Worm (Caenorhabditis elegans): Measurements from ENCODE around the gene T07D1.3.

Gene T07D1.3

ce11 chrX:2475873-2476272, 32.7 kb upstream of the T07D1.3 start, which contains the start of gene R04B3.3 (continued):
- TF ChIP-seq zag-1 (tag; optimal IDR thresholded peaks at IDR 0.05), result no peak

- TF ChIP-seq unc-62 (GFP tag; optimal IDR thresholded peaks at IDR 0.05 in 1 of 2) (peak in 1 of 2 experiments; percentile 6), unc-62 (tag; optimal IDR thresholded peaks at IDR 0.05) (no peak), nhr-41 (GFP tag; IDR thresholded peaks at IDR 0.05) (no peak)
Measured at ce11 chrX:2473618-2474017, 30.4 kb upstream of the T07D1.3 start, which contains the start of gene R04B3.2. R04B3.2 (minus strand) TSS chrX:2473718.

ce11 chrX:2471303-2471702, 28.1 kb upstream of the T07D1.3 start, which contains the start of gene R04B3.1:
R04B3.1 (minus strand) TSS chrX:2471403.
- no peak for TF ChIP-seq unc-39 (tag; optimal IDR thresholded peaks at IDR 0.05)
- no peak for TF ChIP-seq pqm-1 (tag; optimal IDR thresholded peaks at IDR 0.05)

- TF ChIP-seq nhr-237 (tag; optimal IDR thresholded peaks at IDR 0.05) (no peak), ctbp-1 (GFP tag; IDR thresholded peaks at IDR 0.05) (0 out of 2 replicates have a peak, but pooled peaks have one; percentile 29)
Measured at ce11 chrX:2464064-2464463, 20.9 kb upstream of the T07D1.3 start.

- TF ChIP-seq lin-13 (GFP tag; optimal IDR thresholded peaks at IDR 0.05), result no peak
- TF ChIP-seq set-16 (GFP tag; IDR thresholded peaks at IDR 0.05), result no peak
- no peak for TF ChIP-seq ceh-32 (tag; optimal IDR thresholded peaks at IDR 0.05; ENCODE audit: poor library complexity)
- no peak for TF ChIP-seq skn-1 (tag; optimal IDR thresholded peaks at IDR 0.05)
- no peak for TF ChIP-seq lin-1 (GFP tag; IDR thresholded peaks at IDR 0.05)
- no peak for TF ChIP-seq duxl-1 (tag; optimal IDR thresholded peaks at IDR 0.05; ENCODE audit: poor library complexity)
- no peak for TF ChIP-seq T26A8.4 (GFP tag; IDR thresholded peaks at IDR 0.05)
- no peak for TF ChIP-seq lin-39 (tag; optimal IDR thresholded peaks at IDR 0.05)
- no peak for TF ChIP-seq daf-8 (GFP tag; IDR thresholded peaks at IDR 0.05)
- no peak for TF ChIP-seq F49E8.2 (tag; optimal IDR thresholded peaks at IDR 0.05; ENCODE audit: borderline replicate concordance)
- TF ChIP-seq aly-2 (tag; optimal IDR thresholded peaks at IDR 0.05), result no peak
- TF ChIP-seq nhr-76 (tag; optimal IDR thresholded peaks at IDR 0.05), result no peak
- TF ChIP-seq hif-1 (tag; optimal IDR thresholded peaks at IDR 0.05), result no peak
- no peak for TF ChIP-seq tra-1 (GFP tag; IDR thresholded peaks at IDR 0.05)
- TF ChIP-seq spr-3 (GFP tag; optimal IDR thresholded peaks at IDR 0.05), result no peak
- TF ChIP-seq madf-5 (GFP tag; IDR thresholded peaks at IDR 0.05), result no peak
- no peak for TF ChIP-seq unc-130 (GFP tag; optimal IDR thresholded peaks at IDR 0.05)
- no peak for TF ChIP-seq fos-1 (tag; optimal IDR thresholded peaks at IDR 0.05)
- no peak for TF ChIP-seq hlh-30 (tag; optimal IDR thresholded peaks at IDR 0.05; ENCODE audit: insufficient read depth)
Measured at ce11 chrX:2461742-2462141, 18.5 kb upstream of the T07D1.3 start.

- TF ChIP-seq ZK546.5 (tag; optimal IDR thresholded peaks at IDR 0.05) (no peak), attf-4 (tag; optimal IDR thresholded peaks at IDR 0.05) (no peak), D1046.2 (GFP tag; IDR thresholded peaks at IDR 0.05) (no peak), nhr-77 (tag; optimal IDR thresholded peaks at IDR 0.05) (no peak), set-16 (GFP tag; IDR thresholded peaks at IDR 0.05) (no peak), snpc-4 (tag; optimal IDR thresholded peaks at IDR 0.05) (no peak), hlh-11 (tag; optimal IDR thresholded peaks at IDR 0.05) (no peak), sdz-12 (GFP tag; optimal IDR thresholded peaks at IDR 0.05) (no peak), F44E2.7 (GFP tag; IDR thresholded peaks at IDR 0.05) (no peak), hif-1 (tag; optimal IDR thresholded peaks at IDR 0.05) (no peak), lir-3 (tag; optimal IDR thresholded peaks at IDR 0.05) (no peak), hmg-1.1 (GFP tag; IDR thresholded peaks at IDR 0.05) (no peak)
Measured at ce11 chrX:2459793-2460192, 16.6 kb upstream of the T07D1.3 start, which contains the start of gene fox-1. fox-1 (minus strand) TSS chrX:2459893.

All from whole organism, L4 larva.